Worm (Caenorhabditis elegans): Measurements from ENCODE around the gene Y57G11C.33.

The Y57G11C.33 gene

ce11 chrIV:14616303-14616702, 40.6 kb upstream of the Y57G11C.33 start, which contains the start of gene dmd-6:
Gene dmd-6 (plus strand): TSS chrIV:14616603.
- TF ChIP-seq flt-1 (GFP tag; IDR thresholded peaks at IDR 0.05) = no peak
- TF ChIP-seq T22C8.4 (GFP tag; IDR thresholded peaks at IDR 0.05) = no peak
- TF ChIP-seq cog-1 (tag; optimal IDR thresholded peaks at IDR 0.05) = no peak
- no peak for TF ChIP-seq klf-2 (GFP tag; conservative IDR thresholded peaks at IDR 0.05)
- no peak for TF ChIP-seq ztf-23 (GFP tag; IDR thresholded peaks at IDR 0.05)
- TF ChIP-seq tab-1 (GFP tag; IDR thresholded peaks at IDR 0.05) = no peak
- TF ChIP-seq ref-1 (GFP tag; conservative IDR thresholded peaks at IDR 0.05) = no peak
- TF ChIP-seq ztf-29 (GFP tag; IDR thresholded peaks at IDR 0.05) = no peak
- no peak for TF ChIP-seq med-1 (GFP tag; optimal IDR thresholded peaks at IDR 0.05; ENCODE audit: insufficient read depth)

- TF ChIP-seq med-1 (GFP tag; optimal IDR thresholded peaks at IDR 0.05; ENCODE audit: insufficient read depth) (no peak), flt-1 (GFP tag; IDR thresholded peaks at IDR 0.05) (no peak), ref-1 (GFP tag; conservative IDR thresholded peaks at IDR 0.05) (no peak), ztf-29 (GFP tag; IDR thresholded peaks at IDR 0.05) (no peak), T22C8.4 (GFP tag; IDR thresholded peaks at IDR 0.05) (no peak), klf-2 (GFP tag; conservative IDR thresholded peaks at IDR 0.05) (no peak), tab-1 (GFP tag; IDR thresholded peaks at IDR 0.05) (no peak), ztf-23 (GFP tag; IDR thresholded peaks at IDR 0.05) (no peak), cog-1 (tag; optimal IDR thresholded peaks at IDR 0.05) (no peak)
Measured at ce11 chrIV:14617059-14617458, 39.8 kb upstream of the Y57G11C.33 start.

ce11 chrIV:14617498-14617897, 39.4 kb upstream of the Y57G11C.33 start:
- TF ChIP-seq T22C8.4 (GFP tag; IDR thresholded peaks at IDR 0.05) (no peak), ref-1 (GFP tag; conservative IDR thresholded peaks at IDR 0.05) (no peak), cog-1 (tag; optimal IDR thresholded peaks at IDR 0.05) (no peak), ztf-23 (GFP tag; IDR thresholded peaks at IDR 0.05) (no peak), klf-2 (GFP tag; conservative IDR thresholded peaks at IDR 0.05) (no peak), med-1 (GFP tag; optimal IDR thresholded peaks at IDR 0.05; ENCODE audit: insufficient read depth) (no peak), ztf-29 (GFP tag; IDR thresholded peaks at IDR 0.05) (no peak), tab-1 (GFP tag; IDR thresholded peaks at IDR 0.05) (no peak)

DNA sequence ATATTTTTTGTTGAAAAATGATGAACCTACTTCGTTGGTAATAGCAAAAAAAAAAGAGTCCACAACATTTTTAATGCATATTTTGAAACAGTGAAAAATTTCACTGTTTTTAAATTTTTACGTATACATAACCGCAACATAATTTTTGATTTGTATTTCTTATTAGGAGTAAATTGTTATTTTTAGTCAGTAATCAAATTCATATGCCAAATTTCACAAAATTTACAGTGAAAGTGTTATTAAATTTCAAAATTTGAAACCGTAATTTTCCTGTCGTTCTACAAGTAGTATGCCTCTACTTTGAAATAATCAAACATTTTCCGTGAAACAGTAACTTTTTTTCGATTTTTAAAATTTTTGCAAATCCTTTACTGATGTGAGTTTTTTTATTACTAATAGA, 38.9 kb upstream of the Y57G11C.33 start:
- TF ChIP-seq T22C8.4 (GFP tag; IDR thresholded peaks at IDR 0.05) = no peak
- TF ChIP-seq ztf-23 (GFP tag; IDR thresholded peaks at IDR 0.05) = no peak
- TF ChIP-seq cog-1 (tag; optimal IDR thresholded peaks at IDR 0.05) = no peak
- TF ChIP-seq ztf-29 (GFP tag; IDR thresholded peaks at IDR 0.05) = no peak
- TF ChIP-seq klf-2 (GFP tag; conservative IDR thresholded peaks at IDR 0.05) = no peak
- TF ChIP-seq med-1 (GFP tag; optimal IDR thresholded peaks at IDR 0.05; ENCODE audit: insufficient read depth) = no peak
- TF ChIP-seq tab-1 (GFP tag; IDR thresholded peaks at IDR 0.05) = no peak
- no peak for TF ChIP-seq flt-1 (GFP tag; IDR thresholded peaks at IDR 0.05)
- TF ChIP-seq ref-1 (GFP tag; conservative IDR thresholded peaks at IDR 0.05) = no peak

ce11 chrIV:14618551-14618950, 38.3 kb upstream of the Y57G11C.33 start:
- TF ChIP-seq T22C8.4 (GFP tag; IDR thresholded peaks at IDR 0.05) (no peak), med-1 (GFP tag; optimal IDR thresholded peaks at IDR 0.05; ENCODE audit: insufficient read depth) (no peak), ztf-23 (GFP tag; IDR thresholded peaks at IDR 0.05) (no peak), cog-1 (tag; optimal IDR thresholded peaks at IDR 0.05) (no peak), klf-2 (GFP tag; conservative IDR thresholded peaks at IDR 0.05) (no peak), flt-1 (GFP tag; IDR thresholded peaks at IDR 0.05) (no peak), ref-1 (GFP tag; conservative IDR thresholded peaks at IDR 0.05) (no peak), ztf-29 (GFP tag; IDR thresholded peaks at IDR 0.05) (no peak), tab-1 (GFP tag; IDR thresholded peaks at IDR 0.05) (no peak)

- TF ChIP-seq T22C8.4 (GFP tag; IDR thresholded peaks at IDR 0.05) (no peak), cog-1 (tag; optimal IDR thresholded peaks at IDR 0.05) (no peak), med-1 (GFP tag; optimal IDR thresholded peaks at IDR 0.05; ENCODE audit: insufficient read depth) (no peak), ref-1 (GFP tag; conservative IDR thresholded peaks at IDR 0.05) (no peak), klf-2 (GFP tag; conservative IDR thresholded peaks at IDR 0.05) (no peak), tab-1 (GFP tag; IDR thresholded peaks at IDR 0.05) (no peak), ztf-29 (GFP tag; IDR thresholded peaks at IDR 0.05) (no peak), ztf-23 (GFP tag; IDR thresholded peaks at IDR 0.05) (no peak), flt-1 (GFP tag; IDR thresholded peaks at IDR 0.05) (no peak)
Measured at ce11 chrIV:14620042-14620441, 36.8 kb upstream of the Y57G11C.33 start.

- TF ChIP-seq ztf-29 (GFP tag; IDR thresholded peaks at IDR 0.05) = no peak
- no peak for TF ChIP-seq ref-1 (GFP tag; conservative IDR thresholded peaks at IDR 0.05)
- no peak for TF ChIP-seq ztf-23 (GFP tag; IDR thresholded peaks at IDR 0.05)
- no peak for TF ChIP-seq T22C8.4 (GFP tag; IDR thresholded peaks at IDR 0.05)
- TF ChIP-seq cog-1 (tag; optimal IDR thresholded peaks at IDR 0.05) = no peak
- TF ChIP-seq med-1 (GFP tag; optimal IDR thresholded peaks at IDR 0.05; ENCODE audit: insufficient read depth) = no peak
- no peak for TF ChIP-seq flt-1 (GFP tag; IDR thresholded peaks at IDR 0.05)
- TF ChIP-seq tab-1 (GFP tag; IDR thresholded peaks at IDR 0.05) = no peak
Measured at ce11 chrIV:14620543-14620942, 36.3 kb upstream of the Y57G11C.33 start.

DNA sequence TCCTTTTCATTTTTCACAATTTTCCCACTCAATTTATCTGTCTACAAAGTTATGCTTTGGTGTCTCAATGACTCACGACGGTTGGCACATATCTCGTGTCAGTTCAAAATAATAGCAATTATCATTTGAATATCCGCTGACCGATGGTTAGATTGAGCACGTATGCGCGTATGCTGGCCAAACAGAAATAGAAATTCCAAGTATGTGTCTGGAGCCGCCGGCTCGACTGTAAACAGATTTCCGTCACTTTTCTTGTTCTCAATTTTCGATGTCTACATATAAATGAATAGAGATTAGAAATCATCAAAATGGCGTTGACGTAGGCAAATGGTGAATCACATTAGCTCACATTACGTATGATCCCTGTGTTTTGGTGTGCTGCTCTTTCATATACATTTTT, 35.8 kb upstream of the Y57G11C.33 start:
- TF ChIP-seq tab-1 (GFP tag; IDR thresholded peaks at IDR 0.05) = no peak
- TF ChIP-seq ztf-23 (GFP tag; IDR thresholded peaks at IDR 0.05) = no peak
- TF ChIP-seq klf-2 (GFP tag; conservative IDR thresholded peaks at IDR 0.05) = no peak
- no peak for TF ChIP-seq flt-1 (GFP tag; IDR thresholded peaks at IDR 0.05)
- no peak for TF ChIP-seq cog-1 (tag; optimal IDR thresholded peaks at IDR 0.05)
- no peak for TF ChIP-seq T22C8.4 (GFP tag; IDR thresholded peaks at IDR 0.05)
- TF ChIP-seq med-1 (GFP tag; optimal IDR thresholded peaks at IDR 0.05; ENCODE audit: insufficient read depth) = no peak
- TF ChIP-seq ztf-29 (GFP tag; IDR thresholded peaks at IDR 0.05) = no peak
- TF ChIP-seq ref-1 (GFP tag; conservative IDR thresholded peaks at IDR 0.05) = no peak

ce11 chrIV:14622109-14622508, 34.8 kb upstream of the Y57G11C.33 start:
- TF ChIP-seq ref-1 (GFP tag; conservative IDR thresholded peaks at IDR 0.05) = no peak
- no peak for TF ChIP-seq cog-1 (tag; optimal IDR thresholded peaks at IDR 0.05)
- no peak for TF ChIP-seq T22C8.4 (GFP tag; IDR thresholded peaks at IDR 0.05)
- TF ChIP-seq ztf-23 (GFP tag; IDR thresholded peaks at IDR 0.05) = no peak
- 0 out of 2 replicates have a peak, but pooled peaks have one; percentile 27 for TF ChIP-seq flt-1 (GFP tag; IDR thresholded peaks at IDR 0.05)
- TF ChIP-seq ztf-29 (GFP tag; IDR thresholded peaks at IDR 0.05) = no peak
- TF ChIP-seq klf-2 (GFP tag; conservative IDR thresholded peaks at IDR 0.05) = no peak

- TF ChIP-seq klf-2 (GFP tag; conservative IDR thresholded peaks at IDR 0.05) = no peak
- no peak for TF ChIP-seq flt-1 (GFP tag; IDR thresholded peaks at IDR 0.05)
- no peak for TF ChIP-seq tab-1 (GFP tag; IDR thresholded peaks at IDR 0.05)
- TF ChIP-seq ztf-23 (GFP tag; IDR thresholded peaks at IDR 0.05) = no peak
- no peak for TF ChIP-seq ref-1 (GFP tag; conservative IDR thresholded peaks at IDR 0.05)
- TF ChIP-seq cog-1 (tag; optimal IDR thresholded peaks at IDR 0.05) = no peak
- no peak for TF ChIP-seq T22C8.4 (GFP tag; IDR thresholded peaks at IDR 0.05)
- TF ChIP-seq med-1 (GFP tag; optimal IDR thresholded peaks at IDR 0.05; ENCODE audit: insufficient read depth) = no peak
- TF ChIP-seq ztf-29 (GFP tag; IDR thresholded peaks at IDR 0.05) = no peak
Measured at ce11 chrIV:14631726-14632125, 25.2 kb upstream of the Y57G11C.33 start.
